Worm (Caenorhabditis elegans) whole organism, young adult: ENCODE results near the gene cic-1.
A peak's percentile ranks its signal among the peaks of the same experiment; 100 is the strongest.

Source experiments
- C06A6.2 ChIP-seq: fragments of 200-800 bp; sonication (Bioruptor generic); conservative IDR thresholded peaks from 2 replicates; pipeline ENCODE4 v1.3.6; 2022; ENCODE audit warnings: missing genetic modification characterization, missing compliant biosample characterization
- C17E4.6 ChIP-seq: fragments of 200-800 bp; sonication (Bioruptor generic); IDR thresholded peaks from 2 replicates; pipeline ENCODE4 v1.3.6; 2022; ENCODE audit warnings: missing genetic modification reagents, missing genetic modification characterization, missing compliant biosample characterization
- F33H1.4 ChIP-seq: fragments of 200-800 bp; sonication (Bioruptor generic); IDR thresholded peaks from 2 replicates; pipeline ENCODE4 v1.3.6; 2022; ENCODE audit warnings: missing genetic modification reagents, missing genetic modification characterization, missing compliant biosample characterization
- F37B4.10 ChIP-seq: fragments of 200-800 bp; sonication (Bioruptor generic); IDR thresholded peaks from 2 replicates; pipeline ENCODE4 v1.3.6; 2022; ENCODE audit warnings: missing genetic modification characterization, missing compliant biosample characterization
- F55B11.4 ChIP-seq: sonication (generic microtip); optimal IDR thresholded peaks from 2 replicates; lab custom pipeline; 2016; ENCODE audit warnings: missing compliant biosample characterization, missing genetic modification characterization, borderline replicate concordance; ENCODE audit not compliant: insufficient read depth
- F57C9.4 ChIP-seq: sonication (generic microtip); optimal IDR thresholded peaks from 2 replicates; lab custom pipeline; 2017; ENCODE audit warnings: mild to moderate bottlenecking, missing genetic modification characterization, missing compliant biosample characterization
- Y53G8AR.9 ChIP-seq: fragments of 200-800 bp; sonication (Bioruptor generic); conservative IDR thresholded peaks from 2 replicates; pipeline ENCODE4 v1.3.6; 2022; ENCODE audit warnings: missing genetic modification reagents, missing genetic modification characterization, missing compliant biosample characterization
- Y67H2A.10 ChIP-seq: fragments of 200-800 bp; sonication (Bioruptor generic); conservative IDR thresholded peaks from 2 replicates; pipeline ENCODE4 v1.3.6; 2022; ENCODE audit warnings: missing genetic modification reagents, missing genetic modification characterization, missing compliant biosample characterization
- ZK185.1 ChIP-seq: sonication (generic microtip); optimal IDR thresholded peaks from 2 replicates; lab custom pipeline; 2016; ENCODE audit warnings: mild to moderate bottlenecking, missing genetic modification characterization, missing compliant biosample characterization; ENCODE audit not compliant: poor library complexity, severe bottlenecking
- ama-1 ChIP-seq, 3 experiments: fragments of 150-350 bp in 1 of 3; sonication (generic microtip) in 2 of 3; optimal IDR thresholded peaks; 2 replicates each; lab custom pipeline; 2014 to 2018; ENCODE audit warnings: missing biosample characterization in 2 of 3, missing genetic modification characterization in 2 of 3, missing genetic modification reagents in 2 of 3
- attf-3 ChIP-seq: fragments of 200-800 bp; sonication (Bioruptor generic); conservative IDR thresholded peaks from 2 replicates; pipeline ENCODE4 v1.3.6; 2022; ENCODE audit warnings: missing genetic modification reagents, missing genetic modification characterization, missing compliant biosample characterization
- ceh-27 ChIP-seq: fragments of 200-800 bp; sonication (Bioruptor generic); optimal IDR thresholded peaks from 2 replicates; lab custom pipeline; 2018; ENCODE audit warnings: mild to moderate bottlenecking, missing genetic modification characterization, moderate library complexity, missing compliant biosample characterization
- ceh-40 ChIP-seq: fragments of 200-800 bp; sonication (Bioruptor generic); IDR thresholded peaks from 2 replicates; pipeline ENCODE4 v1.3.6; 2022; ENCODE audit warnings: missing genetic modification characterization, missing compliant biosample characterization
- dpl-1 ChIP-seq: fragments of 150-350 bp; optimal IDR thresholded peaks from 2 replicates; lab custom pipeline; 2014; ENCODE audit warnings: missing biosample characterization, missing genetic modification reagents, missing genetic modification characterization
- efl-1 ChIP-seq: fragments of 150-350 bp; optimal IDR thresholded peaks from 2 replicates; lab custom pipeline; 2014; ENCODE audit warnings: missing biosample characterization, missing genetic modification reagents, missing genetic modification characterization
- hmg-1.2 ChIP-seq: fragments of 200-800 bp; sonication (Bioruptor generic); IDR thresholded peaks from 2 replicates; pipeline ENCODE4 v1.3.6; 2022; ENCODE audit warnings: missing genetic modification reagents, missing genetic modification characterization, missing compliant biosample characterization
- hrde-1 ChIP-seq: sonication (generic microtip); optimal IDR thresholded peaks from 2 replicates; lab custom pipeline; 2016; ENCODE audit warnings: missing genetic modification characterization, mild to moderate bottlenecking, missing compliant biosample characterization, moderate library complexity, missing genotype, missing genetic modification reagents, borderline replicate concordance
- lag-1 ChIP-seq: fragments of 200-800 bp; sonication (Bioruptor generic); IDR thresholded peaks from 2 replicates; pipeline ENCODE4 v1.3.6; 2022; ENCODE audit warnings: missing genetic modification reagents, missing genetic modification characterization, missing compliant biosample characterization
- let-526 ChIP-seq: fragments of 200-800 bp; sonication (Bioruptor generic); IDR thresholded peaks from 2 replicates; pipeline ENCODE4 v1.3.6; 2022; ENCODE audit warnings: missing genetic modification reagents, missing genetic modification characterization, missing compliant biosample characterization
- lin-35 ChIP-seq, 3 experiments: fragments of 150-350 bp in 2 of 3; sonication (generic microtip) in 1 of 3; optimal IDR thresholded peaks; 2 replicates each; lab custom pipeline; 2014 to 2018; ENCODE audit warnings: missing biosample characterization in 3 of 3, missing genetic modification characterization in 3 of 3, missing genetic modification reagents in 3 of 3
- lin-40 ChIP-seq: sonication (generic microtip); optimal IDR thresholded peaks from 2 replicates; lab custom pipeline; 2016; ENCODE audit warnings: missing genetic modification characterization, mild to moderate bottlenecking, missing compliant biosample characterization, missing genotype, missing genetic modification reagents
- lin-54 ChIP-seq: fragments of 200-800 bp; sonication (Bioruptor generic); optimal IDR thresholded peaks from 2 replicates; lab custom pipeline; 2018; ENCODE audit warnings: mild to moderate bottlenecking, missing genetic modification characterization, missing compliant biosample characterization
- lsl-1 ChIP-seq: fragments of 200-800 bp; sonication (Bioruptor generic); optimal IDR thresholded peaks from 2 replicates; lab custom pipeline; 2018; ENCODE audit warnings: mild to moderate bottlenecking, missing genetic modification characterization, moderate library complexity, missing compliant biosample characterization
- madf-3 ChIP-seq: fragments of 200-800 bp; sonication (Bioruptor generic); IDR thresholded peaks from 2 replicates; pipeline ENCODE4 v1.3.6; 2022; ENCODE audit warnings: missing genetic modification reagents, missing genetic modification characterization, missing compliant biosample characterization
- madf-6 ChIP-seq: fragments of 200-800 bp; sonication (Bioruptor generic); IDR thresholded peaks from 2 replicates; pipeline ENCODE4 v1.3.6; 2022; ENCODE audit warnings: missing genetic modification reagents, missing genetic modification characterization, missing compliant biosample characterization
- mcd-1 ChIP-seq: fragments of 200-800 bp; sonication (Bioruptor generic); IDR thresholded peaks from 2 replicates; pipeline ENCODE4 v1.3.6; 2022; ENCODE audit warnings: missing genetic modification reagents, missing genetic modification characterization, missing compliant biosample characterization
- nfya-1 ChIP-seq: sonication (generic microtip); optimal IDR thresholded peaks from 2 replicates; lab custom pipeline; 2017; ENCODE audit warnings: antibody characterized with exemption, missing compliant biosample characterization, missing genetic modification characterization, borderline replicate concordance; ENCODE audit not compliant: insufficient read depth
- nfyb-1 ChIP-seq: fragments of 200-800 bp; sonication (Bioruptor generic); IDR thresholded peaks from 2 replicates; pipeline ENCODE4 v1.3.6; 2022; ENCODE audit warnings: missing genetic modification reagents, missing genetic modification characterization, missing compliant biosample characterization
- pbrm-1 ChIP-seq: fragments of 200-800 bp; sonication (Bioruptor generic); IDR thresholded peaks from 2 replicates; pipeline ENCODE4 v1.3.6; 2022; ENCODE audit warnings: missing genetic modification reagents, missing genetic modification characterization, missing compliant biosample characterization
- snpc-4 ChIP-seq, 5 experiments: fragments of 150-350 bp in 1 of 5; sonication (generic microtip) in 4 of 5; optimal IDR thresholded peaks; 2 replicates each; lab custom pipeline; 2014 to 2018; ENCODE audit warnings: missing genetic modification characterization in 5 of 5, missing biosample characterization in 3 of 5, antibody characterized with exemption in 2 of 5, mild to moderate bottlenecking in 2 of 5, missing compliant biosample characterization in 2 of 5, missing genotype in 2 of 5, moderate library complexity in 2 of 5, missing genetic modification reagents in 1 of 5
- somi-1 ChIP-seq: fragments of 200-800 bp; sonication (Bioruptor generic); optimal IDR thresholded peaks from 2 replicates; lab custom pipeline; 2018; ENCODE audit warnings: mild to moderate bottlenecking, missing genetic modification characterization, missing compliant biosample characterization
- tlf-1 ChIP-seq: fragments of 200-800 bp; sonication (Bioruptor generic); optimal IDR thresholded peaks from 2 replicates; lab custom pipeline; 2018; ENCODE audit warnings: mild to moderate bottlenecking, missing genetic modification characterization, missing compliant biosample characterization
- unc-130 ChIP-seq: sonication (generic microtip); optimal IDR thresholded peaks from 2 replicates; lab custom pipeline; 2016; ENCODE audit warnings: missing genetic modification reagents, missing genetic modification characterization, missing compliant biosample characterization
- zfh-2 ChIP-seq: fragments of 200-800 bp; sonication (Bioruptor generic); conservative IDR thresholded peaks from 2 replicates; pipeline ENCODE4 v1.3.6; 2022; ENCODE audit warnings: missing genetic modification reagents, missing genetic modification characterization, missing compliant biosample characterization
- ztf-18 ChIP-seq: sonication (generic microtip); optimal IDR thresholded peaks from 2 replicates; lab custom pipeline; 2016; ENCODE audit warnings: missing genotype, mild to moderate bottlenecking, missing genetic modification characterization, missing compliant biosample characterization

Gene cic-1

ce11 chrIII:2375918-2376317, 25.1 kb downstream of the cic-1 start, which contains the start of gene H14E04.2:
Gene H14E04.2, plus strand, starts transcription at chrIII:2376193.
- TF ChIP-seq F33H1.4 (peak; percentile 62), tlf-1 (GFP tag; lab: Kevin White, UChicago) (peak; percentile 3), C17E4.6 (GFP tag; lab: Robert Waterston, UW) (no peak), C06A6.2 (GFP tag; lab: Robert Waterston, UW) (0 out of 2 replicates have a peak, but pooled peaks have one; percentile 14), ztf-18 (tag; lab: Kevin White, UChicago) (no peak), lin-35 (GFP tag; optimal IDR thresholded peaks at IDR 0.05; lab: Kevin White, UChicago) (peak in 2 of 3 experiments; percentile 49 to 92), lin-54 (GFP tag; lab: Kevin White, UChicago) (peak; percentile 90), snpc-4 (GFP tag; optimal IDR thresholded peaks at IDR 0.05; lab: Kevin White, UChicago) (no peak), snpc-4 (tag; optimal IDR thresholded peaks at IDR 0.05; lab: Kevin White, UChicago) (peak in 1 of 4 experiments; percentile 53), hmg-1.2 (GFP tag; lab: Robert Waterston, UW) (peak; percentile 18; the same call in 1 of the 2 replicates), F55B11.4 (tag; lab: Kevin White, UChicago) (no peak), attf-3 (GFP tag; lab: Robert Waterston, UW) (peak; percentile 97), hrde-1 (tag; lab: Kevin White, UChicago) (no peak), pbrm-1 (0 out of 2 replicates have a peak, but pooled peaks have one; percentile 18), nfyb-1 (GFP tag; lab: Robert Waterston, UW) (peak; percentile 51; the same call in 1 of the 2 replicates), dpl-1 (GFP tag; lab: Kevin White, UChicago) (peak; percentile 78), mcd-1 (GFP tag; lab: Robert Waterston, UW) (peak; percentile 76), ceh-27 (peak; percentile 10), efl-1 (GFP tag; lab: Kevin White, UChicago) (peak; percentile 92), madf-6 (GFP tag; lab: Robert Waterston, UW) (peak; percentile 74; the same call in 1 of the 2 replicates), lsl-1 (GFP tag; lab: Kevin White, UChicago) (peak; percentile 59)
- TF ChIP-seq, all 124 proteins: peak for 16

ce11 chrIII:2371864-2372263, 29.2 kb downstream of the cic-1 start, which contains the start of gene H04J21.1:
Gene H04J21.1, minus strand, starts transcription at chrIII:2371964.
- TF ChIP-seq ZK185.1 (tag; lab: Kevin White, UChicago): no peak
- no peak for TF ChIP-seq lin-40
- TF ChIP-seq madf-3: no peak
- no peak for TF ChIP-seq ceh-40
- no peak for TF ChIP-seq let-526 (GFP tag; lab: Robert Waterston, UW)
- no peak for TF ChIP-seq zfh-2 (GFP tag; lab: Robert Waterston, UW)
- no peak for TF ChIP-seq Y53G8AR.9 (GFP tag; lab: Robert Waterston, UW)
- no peak for TF ChIP-seq F37B4.10 (GFP tag; lab: Robert Waterston, UW)
- TF ChIP-seq F57C9.4 (tag; lab: Kevin White, UChicago): no peak
- no peak for TF ChIP-seq mcd-1 (GFP tag; lab: Robert Waterston, UW)
- TF ChIP-seq ama-1 (optimal IDR thresholded peaks at IDR 0.05; lab: Kevin White, UChicago): no peak
- no peak for TF ChIP-seq ama-1 (GFP tag; optimal IDR thresholded peaks at IDR 0.05; lab: Kevin White, UChicago)
- no peak for TF ChIP-seq F33H1.4
- TF ChIP-seq lag-1: no peak
- TF ChIP-seq unc-130 (GFP tag; lab: Kevin White, UChicago): no peak
- no peak for TF ChIP-seq Y67H2A.10
- no peak for TF ChIP-seq somi-1 (GFP tag; lab: Kevin White, UChicago)
- TF ChIP-seq nfya-1 (tag; lab: Kevin White, UChicago): no peak
